Worm (Caenorhabditis elegans) whole organism, mixed stage, embryonic: ENCODE measurements around the gene hpd-1.

Experiments used
- M03D4.4 ChIP-seq: sonication (generic microtip); optimal IDR thresholded peaks from 2 replicates; lab custom pipeline; 2017; ENCODE audit warnings: mild to moderate bottlenecking, missing genetic modification characterization, missing compliant biosample characterization
- blmp-1 ChIP-seq: fragments of 150-350 bp; optimal IDR thresholded peaks from 2 replicates; lab custom pipeline; 2014; ENCODE audit warnings: missing biosample characterization, missing genetic modification characterization
- ceh-39 ChIP-seq: fragments of 150-350 bp; optimal IDR thresholded peaks from 2 replicates; lab custom pipeline; 2014; ENCODE audit warnings: missing biosample characterization, missing genetic modification characterization
- ceh-43 ChIP-seq: fragments of 200-800 bp; sonication (Bioruptor generic); optimal IDR thresholded peaks from 2 replicates; lab custom pipeline; 2018; ENCODE audit warnings: mild to moderate bottlenecking, missing genetic modification characterization, moderate library complexity, missing compliant biosample characterization
- ceh-83 ChIP-seq: fragments of 200-800 bp; sonication (Bioruptor generic); optimal IDR thresholded peaks from 2 replicates; lab custom pipeline; 2018; ENCODE audit warnings: mild to moderate bottlenecking, missing genetic modification characterization, missing compliant biosample characterization
- ces-1 ChIP-seq: fragments of 150-350 bp; optimal IDR thresholded peaks from 2 replicates; lab custom pipeline; 2014; ENCODE audit warnings: missing biosample characterization, missing genetic modification reagents, missing genetic modification characterization
- cnd-1 ChIP-seq: fragments of 200-800 bp; sonication (Bioruptor generic); optimal IDR thresholded peaks from 2 replicates; lab custom pipeline; 2018; ENCODE audit warnings: mild to moderate bottlenecking, missing genetic modification characterization, missing compliant biosample characterization
- drap-1 ChIP-seq: fragments of 200-800 bp; sonication (Bioruptor generic); optimal IDR thresholded peaks from 3 replicates; lab custom pipeline; 2018; ENCODE audit warnings: mild to moderate bottlenecking, missing genetic modification characterization, missing compliant biosample characterization
- elt-1 ChIP-seq: sonication (generic microtip); optimal IDR thresholded peaks from 2 replicates; lab custom pipeline; 2017; ENCODE audit warnings: missing genetic modification characterization, mild to moderate bottlenecking, missing compliant biosample characterization, antibody characterized with exemption, moderate library complexity, borderline replicate concordance; ENCODE audit not compliant: insufficient read depth
- elt-3 ChIP-seq: fragments of 150-350 bp; optimal IDR thresholded peaks from 2 replicates; lab custom pipeline; 2014; ENCODE audit warnings: missing biosample characterization, missing genetic modification characterization
- flh-1 ChIP-seq: fragments of 200-800 bp; sonication (Bioruptor generic); optimal IDR thresholded peaks from 2 replicates; lab custom pipeline; 2018; ENCODE audit warnings: mild to moderate bottlenecking, missing genetic modification characterization, moderate library complexity, missing compliant biosample characterization
- ham-2 ChIP-seq: fragments of 200-800 bp; sonication (Bioruptor generic); optimal IDR thresholded peaks from 2 replicates; lab custom pipeline; 2018; ENCODE audit warnings: mild to moderate bottlenecking, missing genetic modification characterization, missing compliant biosample characterization
- lin-13 ChIP-seq: fragments of 150-350 bp; optimal IDR thresholded peaks from 2 replicates; lab custom pipeline; 2014; ENCODE audit warnings: missing biosample characterization, missing genetic modification characterization
- lin-32 ChIP-seq: fragments of 200-800 bp; sonication (Bioruptor generic); optimal IDR thresholded peaks from 2 replicates; lab custom pipeline; 2018; ENCODE audit warnings: mild to moderate bottlenecking, missing genetic modification characterization, missing compliant biosample characterization
- lsy-2 ChIP-seq: fragments of 150-350 bp; optimal IDR thresholded peaks from 2 replicates; lab custom pipeline; 2014; ENCODE audit warnings: missing biosample characterization, missing genetic modification characterization
- mab-5 ChIP-seq: fragments of 150-350 bp; optimal IDR thresholded peaks from 2 replicates; lab custom pipeline; 2014; ENCODE audit warnings: missing biosample characterization, missing genetic modification characterization
- mep-1 ChIP-seq: fragments of 150-350 bp; optimal IDR thresholded peaks from 2 replicates; lab custom pipeline; 2017; ENCODE audit warnings: missing biosample characterization, missing genetic modification reagents, missing genetic modification characterization, inconsistent platforms
- mls-2 ChIP-seq: sonication (generic microtip); optimal IDR thresholded peaks from 2 replicates; lab custom pipeline; 2016; ENCODE audit warnings: mild to moderate bottlenecking, missing genetic modification characterization, moderate library complexity, missing compliant biosample characterization
- nhr-2 ChIP-seq: fragments of 150-350 bp; optimal IDR thresholded peaks from 2 replicates; lab custom pipeline; 2014; ENCODE audit warnings: missing biosample characterization, missing genetic modification characterization
- nhr-237 ChIP-seq: fragments of 150-350 bp; optimal IDR thresholded peaks from 2 replicates; lab custom pipeline; 2014; ENCODE audit warnings: missing biosample characterization, missing genetic modification characterization
- nhr-76 ChIP-seq: sonication (generic microtip); optimal IDR thresholded peaks from 2 replicates; lab custom pipeline; 2017; ENCODE audit warnings: missing biosample characterization, missing genetic modification characterization
- pha-4 ChIP-seq: fragments of 150-350 bp; optimal IDR thresholded peaks from 2 replicates; lab custom pipeline; 2018; ENCODE audit warnings: missing biosample characterization, missing genetic modification reagents, missing genetic modification characterization
- sem-2 ChIP-seq: fragments of 200-800 bp; sonication (Bioruptor generic); optimal IDR thresholded peaks from 2 replicates; lab custom pipeline; 2018; ENCODE audit warnings: mild to moderate bottlenecking, missing genetic modification characterization, missing compliant biosample characterization
- snpc-4 ChIP-seq: fragments of 150-350 bp; optimal IDR thresholded peaks from 2 replicates; lab custom pipeline; 2014; ENCODE audit warnings: missing biosample characterization, missing genetic modification characterization
- sptf-1 ChIP-seq: sonication (generic microtip); optimal IDR thresholded peaks from 2 replicates; lab custom pipeline; 2017; ENCODE audit warnings: mild to moderate bottlenecking, missing genetic modification characterization, moderate library complexity, missing compliant biosample characterization
- unc-120 ChIP-seq: sonication (generic microtip); optimal IDR thresholded peaks from 2 replicates; lab custom pipeline; 2017; ENCODE audit warnings: missing genetic modification characterization, missing compliant biosample characterization; ENCODE audit not compliant: poor library complexity, severe bottlenecking
- unc-39 ChIP-seq: fragments of 150-350 bp; optimal IDR thresholded peaks from 2 replicates; lab custom pipeline; 2014; ENCODE audit warnings: missing biosample characterization, missing genetic modification characterization
- unc-62 ChIP-seq: fragments of 150-350 bp; optimal IDR thresholded peaks from 2 replicates; lab custom pipeline; 2014; ENCODE audit warnings: missing biosample characterization, missing genetic modification reagents, missing genetic modification characterization
- zip-8 ChIP-seq: fragments of 150-350 bp; optimal IDR thresholded peaks from 2 replicates; lab custom pipeline; 2014; ENCODE audit warnings: missing biosample characterization, missing genetic modification characterization
- ztf-11 ChIP-seq: fragments of 150-350 bp; optimal IDR thresholded peaks from 2 replicates; lab custom pipeline; 2014; ENCODE audit warnings: missing biosample characterization, missing genetic modification characterization

Gene hpd-1

DNA sequence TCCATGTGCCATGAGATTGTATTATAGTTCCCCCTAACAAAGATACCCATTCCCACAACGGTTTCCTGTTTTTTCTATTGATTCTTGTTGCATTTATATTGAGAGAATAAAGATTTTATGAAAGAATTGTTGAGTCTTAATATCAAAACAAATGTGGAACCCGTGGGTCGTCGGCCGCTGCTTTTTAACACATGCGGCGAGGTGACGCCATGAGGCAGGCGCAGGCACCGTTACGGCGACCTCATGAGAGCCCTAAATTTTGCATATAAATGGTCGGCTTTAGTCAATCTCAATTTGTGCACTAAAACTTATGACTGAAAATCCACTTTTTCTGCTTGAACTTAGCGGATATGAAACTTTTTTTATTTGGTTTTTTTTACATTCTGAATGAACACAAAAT is 2.2 kb downstream of the hpd-1 start:
- no peak for TF ChIP-seq lin-13 (tag; lab: Kevin White, UChicago)
- no peak for TF ChIP-seq pha-4 (tag; lab: Kevin White, UChicago)
- TF ChIP-seq ztf-11, result no peak
- no peak for TF ChIP-seq ceh-39 (tag; lab: Kevin White, UChicago)
- no peak for TF ChIP-seq unc-39 (tag; lab: Kevin White, UChicago)
- TF ChIP-seq lsy-2 (tag; lab: Kevin White, UChicago), result no peak
- TF ChIP-seq sem-2 (GFP tag; lab: Kevin White, UChicago), result no peak
- TF ChIP-seq nhr-76 (tag; lab: Kevin White, UChicago), result no peak
- TF ChIP-seq ces-1 (GFP tag; lab: Kevin White, UChicago), result no peak
- TF ChIP-seq sptf-1 (tag; lab: Kevin White, UChicago), result no peak
- no peak for TF ChIP-seq blmp-1 (tag; lab: Kevin White, UChicago)
- TF ChIP-seq nhr-2 (tag; lab: Kevin White, UChicago), result no peak
- no peak for TF ChIP-seq unc-62 (GFP tag; lab: Kevin White, UChicago)
- no peak for TF ChIP-seq ham-2 (GFP tag; lab: Kevin White, UChicago)
- TF ChIP-seq mep-1 (tag; lab: Kevin White, UChicago), result no peak

DNA sequence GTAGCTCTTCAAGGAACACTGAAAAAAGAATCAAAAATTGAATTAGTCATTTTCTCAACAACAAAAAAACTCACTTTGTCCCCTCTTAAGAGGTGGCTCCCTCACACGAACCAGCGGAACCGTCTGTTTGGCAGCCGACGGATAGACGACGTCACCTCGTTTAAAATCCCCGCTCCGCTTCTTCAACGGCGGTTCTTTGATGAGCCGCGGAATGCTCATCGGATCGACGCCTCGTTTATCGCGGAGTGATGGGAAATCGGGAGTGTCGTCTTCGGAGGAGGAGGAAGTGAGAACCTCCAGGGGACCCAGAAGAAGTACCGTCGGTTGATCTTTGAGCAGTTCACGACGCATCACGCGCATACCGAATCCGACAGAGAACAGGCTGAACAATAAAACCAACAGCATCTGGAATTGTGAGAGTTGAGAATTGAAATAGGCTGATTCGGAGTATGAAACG is 3.5 kb downstream of the hpd-1 start, which contains the start of gene nlp-68:
Gene nlp-68 (minus strand): TSS at position 407 of the 457 bp plus-strand sequence.
- TF ChIP-seq M03D4.4 (no peak), drap-1 (GFP tag; lab: Kevin White, UChicago) (no peak), pha-4 (tag; lab: Kevin White, UChicago) (no peak), elt-3 (tag; lab: Kevin White, UChicago) (no peak), nhr-76 (tag; lab: Kevin White, UChicago) (no peak), zip-8 (tag; lab: Kevin White, UChicago) (no peak), ceh-43 (no peak), elt-1 (no peak)
- TF ChIP-seq, all 35 proteins: peak for 0

DNA sequence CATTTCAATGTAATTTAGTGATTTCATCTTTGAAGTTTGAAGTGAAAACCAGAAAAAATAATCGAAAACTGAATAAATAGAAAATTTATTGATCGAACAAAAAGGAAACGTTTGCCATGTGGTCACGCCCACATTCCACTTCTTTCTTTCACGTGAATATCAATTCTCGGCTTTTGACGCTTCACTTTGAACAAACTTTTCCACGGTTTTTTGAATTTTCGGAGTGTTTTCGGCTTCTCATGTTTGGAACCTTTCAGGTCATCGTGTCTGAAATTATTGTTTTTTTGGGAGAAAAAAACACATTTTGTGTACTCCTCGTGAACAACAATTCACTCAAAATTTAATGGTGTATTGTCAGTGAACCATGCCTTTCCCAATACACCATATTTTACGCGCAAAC is 17.6 kb downstream of the hpd-1 start, which contains the start of gene T21C12.8:
Gene T21C12.8 (minus strand): TSS at position 101 of the 400 bp plus-strand sequence.
- TF ChIP-seq nhr-76 (tag; lab: Kevin White, UChicago) (no peak), pha-4 (tag; lab: Kevin White, UChicago) (no peak)

ce11 chrIII:10557910-10558309 is 22.6 kb downstream of the hpd-1 start, which contains the start of gene T21C12.4:
Gene T21C12.4, minus strand, starts transcription at chrIII:10558010.
- TF ChIP-seq ham-2 (GFP tag; lab: Kevin White, UChicago) (no peak), cnd-1 (tag; lab: Kevin White, UChicago) (no peak), ceh-83 (GFP tag; lab: Kevin White, UChicago) (no peak), lin-32 (GFP tag; lab: Kevin White, UChicago) (no peak), snpc-4 (tag; lab: Kevin White, UChicago) (no peak), unc-62 (GFP tag; lab: Kevin White, UChicago) (no peak), mep-1 (tag; lab: Kevin White, UChicago) (no peak)

- no peak for TF ChIP-seq nhr-237
- TF ChIP-seq ceh-83 (GFP tag; lab: Kevin White, UChicago), result no peak
- no peak for TF ChIP-seq M03D4.4
- no peak for TF ChIP-seq elt-1
- TF ChIP-seq nhr-76 (tag; lab: Kevin White, UChicago), result no peak
- no peak for TF ChIP-seq unc-39 (tag; lab: Kevin White, UChicago)
- TF ChIP-seq ces-1 (GFP tag; lab: Kevin White, UChicago), result no peak
- no peak for TF ChIP-seq flh-1 (GFP tag; lab: Kevin White, UChicago)
- TF ChIP-seq ztf-11, result no peak
- no peak for TF ChIP-seq zip-8 (tag; lab: Kevin White, UChicago)
- no peak for TF ChIP-seq ceh-43
- no peak for TF ChIP-seq mls-2
- TF ChIP-seq blmp-1 (tag; lab: Kevin White, UChicago), result no peak
- no peak for TF ChIP-seq nhr-2 (tag; lab: Kevin White, UChicago)
Observed at ce11 chrIII:10560296-10560695, 25.0 kb downstream of the hpd-1 start, which contains the start of gene rab-30. Gene rab-30, plus strand, starts transcription at chrIII:10560596.

DNA sequence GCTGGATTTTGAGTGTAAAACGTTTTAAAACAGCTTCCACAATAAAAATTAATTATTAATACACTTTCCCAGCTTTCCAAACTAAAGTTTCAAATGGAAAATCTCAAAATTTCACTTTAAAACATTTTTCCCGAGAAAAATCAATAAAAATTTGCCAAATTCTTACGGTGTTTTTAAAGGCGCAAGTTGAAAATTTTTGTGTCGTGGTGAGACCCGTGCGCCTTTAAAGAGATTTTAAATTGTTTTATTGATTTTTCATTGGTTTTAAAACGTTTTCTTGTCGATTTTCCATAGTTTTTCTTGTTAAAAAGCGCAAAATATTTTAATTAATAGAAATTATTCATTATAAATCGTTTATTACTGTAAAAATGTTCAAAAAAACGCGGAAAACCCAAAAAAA is 26.6 kb downstream of the hpd-1 start, which contains the start of gene Y45F3A.1:
Gene Y45F3A.1 (minus strand): TSS at position 12 of the 400 bp plus-strand sequence.
- TF ChIP-seq lin-32 (GFP tag; lab: Kevin White, UChicago) (no peak), elt-1 (no peak), drap-1 (GFP tag; lab: Kevin White, UChicago) (no peak), nhr-76 (tag; lab: Kevin White, UChicago) (no peak), mab-5 (tag; lab: Kevin White, UChicago) (no peak), unc-120 (tag; lab: Kevin White, UChicago) (no peak), unc-39 (tag; lab: Kevin White, UChicago) (no peak), mls-2 (no peak), cnd-1 (tag; lab: Kevin White, UChicago) (no peak), sptf-1 (tag; lab: Kevin White, UChicago) (no peak), sem-2 (GFP tag; lab: Kevin White, UChicago) (no peak)
- TF ChIP-seq, all 35 proteins: peak for 0
